Fruit fly (Drosophila melanogaster) whole organism, embryonic: ENCODE measurements around the gene CG32801.

Source experiments
- ATbp ChIP-seq: fragments of 200-800 bp; sonication (Bioruptor generic); optimal IDR thresholded peaks from 2 replicates; lab custom pipeline; 2017; ENCODE audit warnings: missing biosample characterization, mild to moderate bottlenecking, missing genetic modification characterization, missing genetic modification reagents
- Atf3 ChIP-seq: fragments of 200-800 bp; sonication (Bioruptor generic); optimal IDR thresholded peaks from 3 replicates; lab custom pipeline; 2016; ENCODE audit warnings: missing biosample characterization, missing genetic modification characterization
- Bgb ChIP-seq: fragments of 200-800 bp; sonication (Bioruptor generic); IDR thresholded peaks from 2 replicates; pipeline ENCODE4 v1.3.6; 2022; ENCODE audit warnings: missing biosample characterization, missing genetic modification characterization; ENCODE audit not compliant: partially characterized antibody
- CG10959 ChIP-seq: fragments of 200-800 bp; sonication (Bioruptor generic); IDR thresholded peaks from 2 replicates; pipeline ENCODE4 v1.3.6; 2022; ENCODE audit warnings: missing biosample characterization, missing genetic modification characterization
- CG11247 ChIP-seq: fragments of 200-800 bp; sonication (Bioruptor generic); IDR thresholded peaks from 2 replicates; pipeline ENCODE4 v1.3.6; 2022; ENCODE audit warnings: missing biosample characterization, missing genetic modification characterization
- CG11398 ChIP-seq: fragments of 200-800 bp; sonication (Bioruptor generic); optimal IDR thresholded peaks from 2 replicates; lab custom pipeline; 2016; ENCODE audit warnings: missing biosample characterization, missing genetic modification characterization
- CG11456 ChIP-seq: fragments of 200-800 bp; sonication (Bioruptor generic); IDR thresholded peaks from 3 replicates; pipeline ENCODE4 v1.3.6; 2022; ENCODE audit warnings: missing biosample characterization, missing genetic modification characterization
- CG11504 ChIP-seq: fragments of 200-800 bp; sonication (Bioruptor generic); optimal IDR thresholded peaks from 3 replicates; lab custom pipeline; 2019; ENCODE audit warnings: missing biosample characterization, mild to moderate bottlenecking, missing genetic modification characterization, moderate library complexity
- CG11696 ChIP-seq: fragments of 200-800 bp; sonication (Bioruptor generic); IDR thresholded peaks from 2 replicates; pipeline ENCODE4 v1.3.6; 2022; ENCODE audit warnings: missing biosample characterization, missing genetic modification characterization
- CG12236 ChIP-seq: fragments of 200-800 bp; sonication (Bioruptor generic); optimal IDR thresholded peaks from 2 replicates; lab custom pipeline; 2016; ENCODE audit warnings: missing biosample characterization, missing genetic modification characterization
- CG12659 ChIP-seq: fragments of 200-800 bp; sonication (Bioruptor generic); optimal IDR thresholded peaks from 3 replicates; lab custom pipeline; 2017; ENCODE audit warnings: mild to moderate bottlenecking, missing biosample characterization, missing genetic modification reagents, missing genetic modification characterization
- CG14050 ChIP-seq: fragments of 200-800 bp; sonication (Bioruptor generic); IDR thresholded peaks from 3 replicates; pipeline ENCODE4 v1.3.6; 2022; ENCODE audit warnings: missing biosample characterization, missing genetic modification characterization
- CG15011 ChIP-seq: fragments of 200-800 bp; sonication (Bioruptor generic); optimal IDR thresholded peaks from 3 replicates; lab custom pipeline; 2018; ENCODE audit warnings: missing biosample characterization, mild to moderate bottlenecking, missing genetic modification characterization
- CG1603 ChIP-seq: fragments of 200-800 bp; sonication (Bioruptor generic); optimal IDR thresholded peaks from 2 replicates; lab custom pipeline; 2019; ENCODE audit warnings: missing biosample characterization, mild to moderate bottlenecking, missing genetic modification characterization, moderate library complexity
- CG17361 ChIP-seq: fragments of 200-800 bp; sonication (Bioruptor generic); IDR thresholded peaks from 3 replicates; pipeline ENCODE4 v1.3.6; 2022; ENCODE audit warnings: missing biosample characterization, missing genetic modification characterization
- CG1832 ChIP-seq: fragments of 200-800 bp; sonication (Bioruptor generic); optimal IDR thresholded peaks from 2 replicates; lab custom pipeline; 2017; ENCODE audit warnings: missing biosample characterization, mild to moderate bottlenecking, missing genetic modification characterization, inconsistent platforms
- CG2116 ChIP-seq: fragments of 200-800 bp; sonication (Bioruptor generic); optimal IDR thresholded peaks from 3 replicates; lab custom pipeline; 2018; ENCODE audit warnings: missing biosample characterization, mild to moderate bottlenecking, missing genetic modification characterization
- CG3065 ChIP-seq: fragments of 200-800 bp; sonication (Bioruptor generic); optimal IDR thresholded peaks from 2 replicates; lab custom pipeline; 2016; ENCODE audit warnings: missing biosample characterization, missing genetic modification characterization
- CG4820 ChIP-seq: fragments of 200-800 bp; sonication (Bioruptor generic); optimal IDR thresholded peaks from 3 replicates; lab custom pipeline; 2016; ENCODE audit warnings: missing biosample characterization, missing genetic modification characterization
- CG5953 ChIP-seq: fragments of 200-800 bp; sonication (Bioruptor generic); IDR thresholded peaks from 2 replicates; pipeline ENCODE4 v1.3.6; 2022; ENCODE audit warnings: missing biosample characterization, missing genetic modification characterization
- CG6791 ChIP-seq: fragments of 200-800 bp; sonication (Bioruptor generic); IDR thresholded peaks from 3 replicates; pipeline ENCODE4 v1.3.6; 2022; ENCODE audit warnings: missing biosample characterization, missing genetic modification characterization; ENCODE audit not compliant: partially characterized antibody
- CG7928 ChIP-seq: fragments of 200-800 bp; sonication (Bioruptor generic); optimal IDR thresholded peaks from 2 replicates; lab custom pipeline; 2017; ENCODE audit warnings: missing biosample characterization, mild to moderate bottlenecking, missing genetic modification characterization
- CG7963 ChIP-seq: fragments of 200-800 bp; sonication (Bioruptor generic); IDR thresholded peaks from 3 replicates; pipeline ENCODE4 v1.3.6; 2022; ENCODE audit warnings: missing biosample characterization, missing genetic modification characterization; ENCODE audit not compliant: partially characterized antibody
- D19A ChIP-seq: fragments of 200-800 bp; optimal IDR thresholded peaks from 3 replicates; lab custom pipeline; 2019; ENCODE audit warnings: missing biosample characterization, mild to moderate bottlenecking, missing genetic modification characterization, moderate library complexity
- Drgx ChIP-seq: fragments of 200-800 bp; sonication (Bioruptor generic); IDR thresholded peaks from 2 replicates; pipeline ENCODE4 v1.3.6; 2022; ENCODE audit warnings: missing biosample characterization, missing genetic modification characterization
- HLH3B ChIP-seq: fragments of 200-800 bp; sonication (Bioruptor generic); IDR thresholded peaks from 2 replicates; pipeline ENCODE4 v1.3.6; 2022; ENCODE audit warnings: missing biosample characterization, missing genetic modification characterization
- HLH4C ChIP-seq: fragments of 200-800 bp; sonication (Bioruptor generic); IDR thresholded peaks from 3 replicates; pipeline ENCODE4 v1.3.6; 2022; ENCODE audit warnings: missing biosample characterization, missing genetic modification characterization; ENCODE audit not compliant: partially characterized antibody
- Hr39 ChIP-seq: fragments of >200 bp; optimal IDR thresholded peaks from 2 replicates; lab custom pipeline; 2017
- Mes4 ChIP-seq: fragments of 200-800 bp; sonication (Bioruptor generic); optimal IDR thresholded peaks from 2 replicates; lab custom pipeline; 2016; ENCODE audit warnings: missing biosample characterization, missing genetic modification characterization
- Nf-YA ChIP-seq: fragments of 200-800 bp; sonication (Bioruptor generic); IDR thresholded peaks from 2 replicates; pipeline ENCODE4 v1.3.6; 2022; ENCODE audit warnings: missing biosample characterization, missing genetic modification characterization
- Opbp ChIP-seq: fragments of 200-800 bp; sonication (Bioruptor generic); IDR thresholded peaks from 3 replicates; pipeline ENCODE4 v1.3.6; 2022; ENCODE audit warnings: missing biosample characterization, missing genetic modification characterization; ENCODE audit not compliant: partially characterized antibody
- Side ChIP-seq: fragments of 200-800 bp; sonication (Bioruptor generic); optimal IDR thresholded peaks from 2 replicates; lab custom pipeline; 2016; ENCODE audit warnings: missing biosample characterization, missing genetic modification characterization
- Sry-δ ChIP-seq: fragments of 200-800 bp; sonication (Bioruptor generic); optimal IDR thresholded peaks from 2 replicates; lab custom pipeline; 2016; ENCODE audit warnings: missing biosample characterization, missing genetic modification characterization
- Ssrp ChIP-seq: fragments of 200-800 bp; sonication (Bioruptor generic); optimal IDR thresholded peaks from 2 replicates; lab custom pipeline; 2018; ENCODE audit warnings: missing biosample characterization, mild to moderate bottlenecking, missing genetic modification characterization, moderate library complexity
- bbx ChIP-seq: fragments of 200-800 bp; sonication (Bioruptor generic); IDR thresholded peaks from 2 replicates; pipeline ENCODE4 v1.3.6; 2022; ENCODE audit warnings: missing biosample characterization, missing genetic modification characterization; ENCODE audit not compliant: partially characterized antibody
- cad ChIP-seq: fragments of >200 bp; optimal IDR thresholded peaks from 2 replicates; lab custom pipeline; 2017; ENCODE audit warnings: missing biosample characterization, missing genetic modification characterization
- cas ChIP-seq: fragments of 200-800 bp; sonication (Bioruptor generic); IDR thresholded peaks from 2 replicates; pipeline ENCODE4 v1.3.6; 2022; ENCODE audit warnings: missing biosample characterization, missing genetic modification characterization
- cg ChIP-seq: fragments of 200-800 bp; sonication (Bioruptor generic); optimal IDR thresholded peaks from 3 replicates; lab custom pipeline; 2019; ENCODE audit warnings: missing biosample characterization, mild to moderate bottlenecking, missing genetic modification characterization, moderate library complexity
- crc ChIP-seq: fragments of 200-800 bp; sonication (Bioruptor generic); optimal IDR thresholded peaks from 2 replicates; lab custom pipeline; 2016; ENCODE audit warnings: missing biosample characterization, missing genetic modification characterization
- grau ChIP-seq: fragments of 200-800 bp; optimal IDR thresholded peaks from 3 replicates; lab custom pipeline; 2019; ENCODE audit warnings: missing biosample characterization, mild to moderate bottlenecking, missing genetic modification characterization, moderate library complexity
- ham ChIP-seq: fragments of 200-800 bp; sonication (Bioruptor generic); IDR thresholded peaks from 2 replicates; pipeline ENCODE4 v1.3.6; 2022; ENCODE audit warnings: missing biosample characterization, missing genetic modification characterization
- jigr1 ChIP-seq: fragments of 200-800 bp; sonication (Bioruptor generic); IDR thresholded peaks from 3 replicates; pipeline ENCODE4 v1.3.6; 2022; ENCODE audit warnings: missing biosample characterization, missing genetic modification characterization
- kah ChIP-seq: fragments of 200-800 bp; sonication (Bioruptor generic); optimal IDR thresholded peaks from 2 replicates; lab custom pipeline; 2018; ENCODE audit warnings: missing biosample characterization, mild to moderate bottlenecking, missing genetic modification characterization
- mirr ChIP-seq: fragments of 200-800 bp; sonication (Bioruptor generic); optimal IDR thresholded peaks from 3 replicates; lab custom pipeline; 2018; ENCODE audit warnings: missing biosample characterization, mild to moderate bottlenecking, missing genetic modification characterization
- prd ChIP-seq, 3 experiments: fragments of >200 bp in 2 of 3; fragments of 200-800 bp in 1 of 3; sonication (Bioruptor generic) in 1 of 3; optimal IDR thresholded peaks in 2 of 3; IDR thresholded peaks in 1 of 3; 2 replicates in 2 of 3; 3 replicates in 1 of 3; pipeline versions ENCODE4 v1.3.6 to Lab custom; 2017 to 2022; ENCODE audit warnings: missing biosample characterization in 1 of 3, missing genetic modification characterization in 1 of 3
- pzg ChIP-seq: fragments of 200-800 bp; sonication (Bioruptor generic); optimal IDR thresholded peaks from 3 replicates; lab custom pipeline; 2018; ENCODE audit warnings: missing biosample characterization, mild to moderate bottlenecking, missing genetic modification characterization, moderate library complexity
- salm ChIP-seq: fragments of 200-800 bp; sonication (Bioruptor generic); optimal IDR thresholded peaks from 2 replicates; lab custom pipeline; 2018; ENCODE audit warnings: missing biosample characterization, mild to moderate bottlenecking, missing genetic modification characterization
- sens ChIP-seq: fragments of 200-800 bp; sonication (Bioruptor generic); peaks from one replicate; lab custom pipeline; 2016; ENCODE audit warnings: missing biosample characterization, missing genetic modification characterization
- tx ChIP-seq: fragments of 200-800 bp; sonication (Bioruptor generic); optimal IDR thresholded peaks from 2 replicates; lab custom pipeline; 2016; ENCODE audit warnings: missing biosample characterization, missing genetic modification characterization
- unpg ChIP-seq: fragments of 200-800 bp; sonication (Bioruptor generic); optimal IDR thresholded peaks from 3 replicates; lab custom pipeline; 2018; ENCODE audit warnings: missing biosample characterization, mild to moderate bottlenecking, missing genetic modification characterization, moderate library complexity
- vfl ChIP-seq: fragments of 200-800 bp; sonication (Bioruptor generic); optimal IDR thresholded peaks from 2 replicates; lab custom pipeline; 2016; ENCODE audit warnings: missing biosample characterization, missing genetic modification characterization
- wor ChIP-seq: fragments of 200-800 bp; sonication (Bioruptor generic); IDR thresholded peaks from 2 replicates; pipeline ENCODE4 v1.3.6; 2022; ENCODE audit warnings: missing biosample characterization, missing genetic modification characterization

The CG32801 gene

dm6 chrX:1897384-1897783 is 5.6 kb downstream of the CG32801 start (continued):
- no peak for TF ChIP-seq prd (optimal IDR thresholded peaks at IDR 0.05; lab: Kevin White, UChicago)
- peak; percentile 37; the same call in 1 of the 3 replicates for TF ChIP-seq prd (GFP tag; IDR thresholded peaks at IDR 0.05; lab: Robert Waterston, UW)
- TF ChIP-seq jigr1 (GFP tag; lab: Robert Waterston, UW) = no peak
- peak; percentile 27; the same call in 1 of the 2 replicates for TF ChIP-seq Drgx (GFP tag; lab: Robert Waterston, UW)
- TF ChIP-seq Side (GFP tag; lab: Kevin White, UChicago) = no peak
- TF ChIP-seq ham (GFP tag; lab: Robert Waterston, UW) = no peak
- no peak for TF ChIP-seq CG12236 (GFP tag; lab: Kevin White, UChicago)
- TF ChIP-seq CG7963 (GFP tag; lab: Robert Waterston, UW) = no peak
- no peak for TF ChIP-seq CG17361 (GFP tag; lab: Robert Waterston, UW)
- TF ChIP-seq Atf3 (GFP tag; lab: Kevin White, UChicago) = no peak
- no peak for TF ChIP-seq CG4820
- no peak for TF ChIP-seq unpg (GFP tag; lab: Kevin White, UChicago)
- TF ChIP-seq HLH4C (GFP tag; lab: Robert Waterston, UW) = no peak
- TF ChIP-seq CG11504 (tag; lab: Kevin White, UChicago) = peak; percentile 4
- no peak for TF ChIP-seq CG15011 (GFP tag; lab: Kevin White, UChicago)
- TF ChIP-seq Mes4 = no peak
- no peak for TF ChIP-seq cas
- TF ChIP-seq salm (tag; lab: Kevin White, UChicago) = no peak
- TF ChIP-seq CG1603 (tag; lab: Kevin White, UChicago) = peak; percentile 24
- TF ChIP-seq CG11456 = no peak
- TF ChIP-seq CG14050 (GFP tag; lab: Robert Waterston, UW) = no peak
- TF ChIP-seq mirr (GFP tag; lab: Kevin White, UChicago) = no peak
- TF ChIP-seq crc (GFP tag; lab: Kevin White, UChicago) = no peak
- TF ChIP-seq CG5953 (GFP tag; lab: Robert Waterston, UW) = no peak
- TF ChIP-seq Nf-YA (GFP tag; lab: Robert Waterston, UW) = no peak
- TF ChIP-seq pzg (GFP tag; lab: Kevin White, UChicago) = no peak
- no peak for TF ChIP-seq CG11398
- TF ChIP-seq CG2116 = no peak
- no peak for TF ChIP-seq Ssrp (tag; lab: Kevin White, UChicago)
- TF ChIP-seq Bgb (GFP tag; lab: Robert Waterston, UW) = no peak
- TF ChIP-seq CG6791 (GFP tag; lab: Robert Waterston, UW) = no peak
- no peak for TF ChIP-seq CG10959 (GFP tag; lab: Robert Waterston, UW)
- TF ChIP-seq CG11696 = no peak
- no peak for TF ChIP-seq kah (GFP tag; lab: Kevin White, UChicago)
- no peak for TF ChIP-seq CG7928 (GFP tag; lab: Kevin White, UChicago)
- no peak for TF ChIP-seq CG11247 (GFP tag; lab: Robert Waterston, UW)
- no peak for TF ChIP-seq CG12659
- TF ChIP-seq cad (GFP tag; lab: Kevin White, UChicago) = no peak
- TF ChIP-seq Opbp (GFP tag; lab: Robert Waterston, UW) = no peak
- peak; percentile 67 for TF ChIP-seq grau (tag; lab: Kevin White, UChicago)
- TF ChIP-seq Sry-δ (GFP tag; lab: Kevin White, UChicago) = no peak
- no peak for TF ChIP-seq bbx (GFP tag; lab: Robert Waterston, UW)
- TF ChIP-seq wor (GFP tag; lab: Robert Waterston, UW) = no peak
- no peak for TF ChIP-seq Hr39 (lab: Kevin White, UChicago)
- TF ChIP-seq cg (GFP tag; lab: Kevin White, UChicago) = no peak
- TF ChIP-seq ATbp (GFP tag; lab: Kevin White, UChicago) = no peak
- no peak for TF ChIP-seq HLH3B
- TF ChIP-seq D19A (tag; lab: Kevin White, UChicago) = no peak
- no peak for TF ChIP-seq tx
- peak; percentile 6 for TF ChIP-seq sens
- TF ChIP-seq CG1832 (GFP tag; lab: Kevin White, UChicago) = no peak
- TF ChIP-seq vfl (GFP tag; lab: Kevin White, UChicago) = no peak
- TF ChIP-seq CG3065 (GFP tag; lab: Kevin White, UChicago) = no peak
